5 worm cellular contexts compared by ENCODE assay signal in genomic region chrIII:8411976-8412375, ce11.
TF ChIP-seq lines count a peak whose summit lies in the region.

No protein-coding gene starts in this region.

TF ChIP-seq in whole organism, L1 larva, 84 proteins besides CTCF, POLR2A, EP300 and RAD21 (continues in another document):
- TF ChIP-seq rnt-1 (tag; optimal IDR thresholded peaks at IDR 0.05; lab: Kevin White, UChicago) (peak; percentile 19), ceh-82 (tag; optimal IDR thresholded peaks at IDR 0.05; lab: Kevin White, UChicago) (peak; percentile 25 to 63 (median 34)), F16B12.6 (tag; optimal IDR thresholded peaks at IDR 0.05; lab: Kevin White, UChicago) (peak; percentile 35), tbx-2 (tag; optimal IDR thresholded peaks at IDR 0.05; lab: Kevin White, UChicago) (peak; percentile 38), unc-98 (GFP tag; IDR thresholded peaks at IDR 0.05; lab: Robert Waterston, UW) (no peak), dpl-1 (GFP tag; optimal IDR thresholded peaks at IDR 0.05; lab: Kevin White, UChicago) (peak; percentile 57 to 79 (median 58)), pax-3 (tag; optimal IDR thresholded peaks at IDR 0.05; lab: Kevin White, UChicago) (no peak), efl-1 (optimal IDR thresholded peaks at IDR 0.05; lab: Kevin White, UChicago) (peak; percentile 58 to 77), efl-1 (GFP tag; optimal IDR thresholded peaks at IDR 0.05 in 1 of 2; lab: Kevin White, UChicago) (peak; percentile 57 to 77), nhr-19 (GFP tag; conservative IDR thresholded peaks at IDR 0.05; lab: Robert Waterston, UW) (peak; percentile 35), mef-2 (tag; optimal IDR thresholded peaks at IDR 0.05; lab: Kevin White, UChicago) (no peak), fkh-8 (tag; optimal IDR thresholded peaks at IDR 0.05; lab: Kevin White, UChicago) (peak; percentile 80), elt-2 (tag; optimal IDR thresholded peaks at IDR 0.05; lab: Kevin White, UChicago) (peak; percentile 24), nhr-237 (tag; optimal IDR thresholded peaks at IDR 0.05; lab: Kevin White, UChicago) (no peak), zip-4 (GFP tag; optimal IDR thresholded peaks at IDR 0.05; lab: Kevin White, UChicago) (peak; percentile 7), C04F5.9 (tag; optimal IDR thresholded peaks at IDR 0.05; lab: Kevin White, UChicago) (no peak), alr-1 (tag; optimal IDR thresholded peaks at IDR 0.05; lab: Kevin White, UChicago; ENCODE audit: borderline replicate concordance) (no peak), lin-14 (GFP tag; optimal IDR thresholded peaks at IDR 0.05; lab: Kevin White, UChicago) (peak; percentile 97)

TF ChIP-seq in whole organism, L3 larva, 47 proteins besides CTCF, POLR2A, EP300 and RAD21 (continues in another document):
- TF ChIP-seq jun-1 (tag; optimal IDR thresholded peaks at IDR 0.05; lab: Kevin White, UChicago): no peak
- peak; percentile 88 for TF ChIP-seq lin-15B (tag; optimal IDR thresholded peaks at IDR 0.05; lab: Kevin White, UChicago)
- no peak for TF ChIP-seq nhr-67 (tag; optimal IDR thresholded peaks at IDR 0.05; lab: Kevin White, UChicago)
- peak; percentile 77 for TF ChIP-seq lin-39 (tag; optimal IDR thresholded peaks at IDR 0.05; lab: Kevin White, UChicago)
- TF ChIP-seq hmg-11 (tag; optimal IDR thresholded peaks at IDR 0.05; lab: Kevin White, UChicago): peak; percentile 80
- peak; percentile 83 for TF ChIP-seq nhr-25 (tag; optimal IDR thresholded peaks at IDR 0.05; lab: Kevin White, UChicago)
- peak; percentile 78 for TF ChIP-seq nhr-23 (tag; optimal IDR thresholded peaks at IDR 0.05; lab: Kevin White, UChicago)
- TF ChIP-seq mdl-1 (tag; optimal IDR thresholded peaks at IDR 0.05; lab: Kevin White, UChicago): no peak
- TF ChIP-seq nhr-43 (tag; optimal IDR thresholded peaks at IDR 0.05; lab: Kevin White, UChicago; ENCODE audit: poor library complexity, severe bottlenecking): peak; percentile 14
- peak; percentile 55 for TF ChIP-seq elt-1 (tag; optimal IDR thresholded peaks at IDR 0.05; lab: Kevin White, UChicago)
- TF ChIP-seq pqm-1 (tag; optimal IDR thresholded peaks at IDR 0.05; lab: Kevin White, UChicago): peak; percentile 66
- no peak for TF ChIP-seq ceh-16 (tag; optimal IDR thresholded peaks at IDR 0.05; lab: Kevin White, UChicago)
- no peak for TF ChIP-seq fkh-2 (tag; optimal IDR thresholded peaks at IDR 0.05; lab: Kevin White, UChicago)
- no peak for TF ChIP-seq fos-1 (tag; optimal IDR thresholded peaks at IDR 0.05; lab: Kevin White, UChicago)
- peak; percentile 60 for TF ChIP-seq egl-5 (tag; optimal IDR thresholded peaks at IDR 0.05; lab: Kevin White, UChicago)
- TF ChIP-seq unc-62 (GFP tag; optimal IDR thresholded peaks at IDR 0.05; lab: Kevin White, UChicago): peak; percentile 70
- peak; percentile 82 for TF ChIP-seq pha-4 (tag; optimal IDR thresholded peaks at IDR 0.05; lab: Kevin White, UChicago)
- no peak for TF ChIP-seq egl-27 (tag; optimal IDR thresholded peaks at IDR 0.05; lab: Kevin White, UChicago)
- peak; percentile 85 for TF ChIP-seq lsy-12 (tag; optimal IDR thresholded peaks at IDR 0.05; lab: Kevin White, UChicago)

TF ChIP-seq in whole organism, early embryonic, 17 proteins besides CTCF, POLR2A, EP300 and RAD21:
- no peak for TF ChIP-seq ama-1 (optimal IDR thresholded peaks at IDR 0.05; lab: Kevin White, UChicago)
- TF ChIP-seq flt-1 (GFP tag; IDR thresholded peaks at IDR 0.05; lab: Robert Waterston, UW): no peak
- TF ChIP-seq pes-1 (GFP tag; IDR thresholded peaks at IDR 0.05; lab: Robert Waterston, UW): 0 out of 2 replicates have a peak, but pooled peaks have one; percentile 43
- no peak for TF ChIP-seq ceh-13 (GFP tag; optimal IDR thresholded peaks at IDR 0.05; lab: Kevin White, UChicago)
- peak; percentile 13 for TF ChIP-seq F13C5.2 (tag; optimal IDR thresholded peaks at IDR 0.05; lab: Kevin White, UChicago)
- TF ChIP-seq hmg-4 (GFP tag; optimal IDR thresholded peaks at IDR 0.05; lab: Kevin White, UChicago): peak; percentile 45
- TF ChIP-seq hmbx-1 (tag; optimal IDR thresholded peaks at IDR 0.05; lab: Kevin White, UChicago): no peak

TF ChIP-seq in whole organism, midembryonic, 9 proteins besides CTCF, POLR2A, EP300 and RAD21:
- no peak for TF ChIP-seq klf-2 (GFP tag; conservative IDR thresholded peaks at IDR 0.05; lab: Robert Waterston, UW)
- peak; percentile 98 for TF ChIP-seq ztf-23 (GFP tag; IDR thresholded peaks at IDR 0.05; lab: Robert Waterston, UW)
- TF ChIP-seq cog-1 (tag; optimal IDR thresholded peaks at IDR 0.05; lab: Kevin White, UChicago): peak; percentile 13
- TF ChIP-seq T22C8.4 (GFP tag; IDR thresholded peaks at IDR 0.05; lab: Robert Waterston, UW): no peak
- TF ChIP-seq tab-1 (GFP tag; IDR thresholded peaks at IDR 0.05; lab: Robert Waterston, UW): no peak
- TF ChIP-seq ztf-29 (GFP tag; IDR thresholded peaks at IDR 0.05; lab: Robert Waterston, UW): no peak
- no peak for TF ChIP-seq med-1 (GFP tag; optimal IDR thresholded peaks at IDR 0.05; lab: Kevin White, UChicago; ENCODE audit: insufficient read depth)
- peak; percentile 69; the same call in 1 of the 2 replicates for TF ChIP-seq flt-1 (GFP tag; IDR thresholded peaks at IDR 0.05; lab: Robert Waterston, UW)
- TF ChIP-seq ref-1 (GFP tag; conservative IDR thresholded peaks at IDR 0.05; lab: Robert Waterston, UW): no peak

TF ChIP-seq in whole organism, young adult, 124 proteins besides CTCF, POLR2A, EP300 and RAD21 (continues in another document):
- TF ChIP-seq gei-17 (GFP tag; optimal IDR thresholded peaks at IDR 0.05; lab: Kevin White, UChicago) (no peak), mcd-1 (GFP tag; IDR thresholded peaks at IDR 0.05; lab: Robert Waterston, UW) (no peak), mes-4 (tag; optimal IDR thresholded peaks at IDR 0.05; lab: Kevin White, UChicago) (no peak), snpc-1.3 (tag; optimal IDR thresholded peaks at IDR 0.05; lab: Kevin White, UChicago; ENCODE audit: insufficient read depth) (peak; percentile 11), unc-130 (GFP tag; optimal IDR thresholded peaks at IDR 0.05; lab: Kevin White, UChicago) (no peak), T07F8.4 (tag; optimal IDR thresholded peaks at IDR 0.05; lab: Kevin White, UChicago) (no peak), sdz-38 (tag; optimal IDR thresholded peaks at IDR 0.05; lab: Kevin White, UChicago) (no peak), Y79H2A.3 (GFP tag; conservative IDR thresholded peaks at IDR 0.05; lab: Robert Waterston, UW) (no peak), T26A5.8 (tag; optimal IDR thresholded peaks at IDR 0.05; lab: Kevin White, UChicago) (no peak), cebp-1 (GFP tag; IDR thresholded peaks at IDR 0.05; lab: Robert Waterston, UW) (peak; percentile 90), cebp-1 (tag; optimal IDR thresholded peaks at IDR 0.05; lab: Kevin White, UChicago) (peak; percentile 94), tbp1 (GFP tag; optimal IDR thresholded peaks at IDR 0.05; lab: Kevin White, UChicago) (peak; percentile 37), somi-1 (GFP tag; optimal IDR thresholded peaks at IDR 0.05; lab: Kevin White, UChicago) (no peak), B0261.1 (tag; optimal IDR thresholded peaks at IDR 0.05; lab: Kevin White, UChicago) (no peak), zim-3 (tag; optimal IDR thresholded peaks at IDR 0.05; lab: Kevin White, UChicago) (no peak), bed-2 (GFP tag; IDR thresholded peaks at IDR 0.05; lab: Robert Waterston, UW) (no peak), ekl-4 (GFP tag; IDR thresholded peaks at IDR 0.05; lab: Robert Waterston, UW) (no peak), F37B4.10 (GFP tag; IDR thresholded peaks at IDR 0.05; lab: Robert Waterston, UW) (no peak), rpc-1 (optimal IDR thresholded peaks at IDR 0.05; lab: Kevin White, UChicago) (no peak), rpc-1 (tag; optimal IDR thresholded peaks at IDR 0.05; lab: Kevin White, UChicago) (no peak), unc-62 (GFP tag; optimal IDR thresholded peaks at IDR 0.05; lab: Kevin White, UChicago) (no peak), ceh-40 (GFP tag; IDR thresholded peaks at IDR 0.05; lab: Robert Waterston, UW) (no peak), egl-18 (GFP tag; IDR thresholded peaks at IDR 0.05; lab: Robert Waterston, UW) (no peak), snpc-4 (GFP tag; optimal IDR thresholded peaks at IDR 0.05; lab: Kevin White, UChicago) (no peak), snpc-4 (tag; optimal IDR thresholded peaks at IDR 0.05; lab: Kevin White, UChicago) (peak in 3 of 4 experiments; percentile 2 to 52 (median 18)), madf-8 (GFP tag; conservative IDR thresholded peaks at IDR 0.05; lab: Robert Waterston, UW) (no peak), lin-54 (GFP tag; optimal IDR thresholded peaks at IDR 0.05; lab: Kevin White, UChicago) (peak; percentile 35), ztf-28 (GFP tag; IDR thresholded peaks at IDR 0.05; lab: Robert Waterston, UW) (no peak), dox-1 (GFP tag; IDR thresholded peaks at IDR 0.05; lab: Robert Waterston, UW) (peak; percentile 80; the same call in 1 of the 2 replicates), ztf-25 (GFP tag; IDR thresholded peaks at IDR 0.05; lab: Robert Waterston, UW) (no peak), fkh-3 (tag; optimal IDR thresholded peaks at IDR 0.05; lab: Kevin White, UChicago) (no peak), lin-35 (GFP tag; optimal IDR thresholded peaks at IDR 0.05; lab: Kevin White, UChicago) (peak in 1 of 3 experiments; percentile 48), F55B11.4 (tag; optimal IDR thresholded peaks at IDR 0.05; lab: Kevin White, UChicago; ENCODE audit: borderline replicate concordance, insufficient read depth) (no peak), hmg-1.2 (GFP tag; IDR thresholded peaks at IDR 0.05; lab: Robert Waterston, UW) (peak; percentile 78), lag-1 (GFP tag; IDR thresholded peaks at IDR 0.05; lab: Robert Waterston, UW) (no peak), madf-6 (GFP tag; IDR thresholded peaks at IDR 0.05; lab: Robert Waterston, UW) (peak; percentile 32; the same call in 1 of the 2 replicates), K11D2.4 (GFP tag; IDR thresholded peaks at IDR 0.05; lab: Robert Waterston, UW) (0 out of 2 replicates have a peak, but pooled peaks have one; percentile 25), attf-6 (GFP tag; IDR thresholded peaks at IDR 0.05; lab: Robert Waterston, UW) (no peak), F10E7.11 (tag; optimal IDR thresholded peaks at IDR 0.05; lab: Kevin White, UChicago) (no peak), hrde-1 (tag; optimal IDR thresholded peaks at IDR 0.05; lab: Kevin White, UChicago; ENCODE audit: borderline replicate concordance) (no peak), madf-10 (tag; optimal IDR thresholded peaks at IDR 0.05; lab: Kevin White, UChicago) (peak; percentile 3), aptf-2 (GFP tag; conservative IDR thresholded peaks at IDR 0.05; lab: Robert Waterston, UW) (no peak), F49E8.2 (tag; optimal IDR thresholded peaks at IDR 0.05; lab: Kevin White, UChicago; ENCODE audit: insufficient read depth) (no peak), nhr-80 (tag; optimal IDR thresholded peaks at IDR 0.05; lab: Kevin White, UChicago) (peak; percentile 96), let-607 (tag; optimal IDR thresholded peaks at IDR 0.05; lab: Kevin White, UChicago) (peak; percentile 10 to 15)

Comparison
In these comparisons a context has a peak if more than half of its experiments do, and no peak if none do; other contexts are left out.
1. Of the 8 proteins assayed by ChIP-seq in both whole organism, young adult and whole organism, L1 larva: peak only in whole organism, young adult: none; only in whole organism, L1 larva: dpl-1, efl-1 and nhr-90; in both: snpc-4; in neither: 3; mixed calls (peak in some experiments, not most) for 1.